Worm (Caenorhabditis elegans): ENCODE measurements around the gene F53F4.1.

DNA sequence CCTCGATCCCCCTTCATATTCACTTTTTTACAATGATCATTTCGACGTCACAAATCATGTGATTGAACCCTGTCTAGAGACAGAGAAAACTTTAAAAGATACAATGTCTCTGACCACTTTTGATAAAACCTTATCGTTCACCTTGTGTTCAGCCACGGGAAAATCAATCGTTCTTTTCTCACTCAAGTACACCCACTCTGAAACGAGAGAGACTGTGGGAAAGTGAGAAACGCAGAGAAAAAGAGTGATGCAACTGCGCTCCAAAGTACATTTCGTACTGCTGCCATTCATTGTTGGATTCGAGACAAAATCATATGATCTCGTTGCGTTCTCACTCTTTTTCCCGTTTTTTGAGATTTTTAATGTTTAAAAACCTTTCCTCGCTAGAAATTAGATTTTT lies 19.4 kb upstream of the F53F4.1 start:
- peak; percentile 76 for TF ChIP-seq jun-1 (tag; optimal IDR thresholded peaks at IDR 0.05)
- TF ChIP-seq fkh-10 (GFP tag; optimal IDR thresholded peaks at IDR 0.05): peak; percentile 24
- peak in 1 of 2 experiments; percentile 89 for TF ChIP-seq mdl-1 (tag; optimal IDR thresholded peaks at IDR 0.05)
- peak; percentile 93 for TF ChIP-seq mep-1 (tag; optimal IDR thresholded peaks at IDR 0.05)
- TF ChIP-seq lin-13 (GFP tag; optimal IDR thresholded peaks at IDR 0.05): peak; percentile 81
- TF ChIP-seq ztf-11 (tag; optimal IDR thresholded peaks at IDR 0.05): peak in 1 of 2 experiments; percentile 2
- TF ChIP-seq nhr-76 (tag; optimal IDR thresholded peaks at IDR 0.05): no peak
- TF ChIP-seq egl-27 (tag; optimal IDR thresholded peaks at IDR 0.05): no peak
- TF ChIP-seq nhr-11 (tag; optimal IDR thresholded peaks at IDR 0.05): peak; percentile 42
- no peak for TF ChIP-seq unc-62 (GFP tag; optimal IDR thresholded peaks at IDR 0.05)
- TF ChIP-seq ceh-82 (tag; optimal IDR thresholded peaks at IDR 0.05): peak; percentile 41 to 80 (median 69)
- peak; percentile 63 for TF ChIP-seq mab-9 (GFP tag; IDR thresholded peaks at IDR 0.05)
- peak; percentile 71 for TF ChIP-seq ztf-4 (tag; optimal IDR thresholded peaks at IDR 0.05)
- no peak for TF ChIP-seq sptf-1 (tag; optimal IDR thresholded peaks at IDR 0.05)

All from whole organism, L1 larva.